Fruit fly (Drosophila melanogaster) whole organism, wandering third instar larva: ENCODE measurements around the gene f.

Experiments
- Abd-B ChIP-seq: fragments of >200 bp; optimal IDR thresholded peaks from 2 replicates; lab custom pipeline; 2017; ENCODE audit warnings: missing biosample characterization, missing genetic modification characterization
- CG32264 ChIP-seq: fragments of 200-800 bp; sonication (Bioruptor generic); optimal IDR thresholded peaks from 2 replicates; lab custom pipeline; 2016; ENCODE audit warnings: missing biosample characterization, missing genetic modification characterization
- CrebA ChIP-seq: fragments of 200-800 bp; sonication (Bioruptor generic); optimal IDR thresholded peaks from 2 replicates; lab custom pipeline; 2016; ENCODE audit warnings: missing biosample characterization, mild to moderate bottlenecking, missing genetic modification characterization, borderline replicate concordance
- Dfd ChIP-seq: fragments of >200 bp; optimal IDR thresholded peaks from 2 replicates; lab custom pipeline; 2017; ENCODE audit warnings: missing biosample characterization, missing genetic modification characterization
- Dif ChIP-seq: fragments of 200-275, 200-300 bp; sonication (Bioruptor generic); optimal IDR thresholded peaks from 2 replicates; lab custom pipeline; 2018; ENCODE audit warnings: missing biosample characterization, missing genetic modification characterization; ENCODE audit not compliant: partially characterized antibody
- GATAd ChIP-seq: sonication (Bioruptor generic); optimal IDR thresholded peaks from 2 replicates; lab custom pipeline; 2016; ENCODE audit warnings: missing biosample characterization, missing genetic modification characterization
- HLH106 ChIP-seq: fragments of 200-800 bp; optimal IDR thresholded peaks from 3 replicates; lab custom pipeline; 2019; ENCODE audit warnings: missing biosample characterization, mild to moderate bottlenecking, missing genetic modification characterization, moderate library complexity
- Hnf4 ChIP-seq: fragments of 200-800 bp; sonication (Bioruptor generic); optimal IDR thresholded peaks from 2 replicates; lab custom pipeline; 2016; ENCODE audit warnings: missing biosample characterization, mild to moderate bottlenecking, missing genetic modification characterization
- Hr78 ChIP-seq: fragments of >200 bp; optimal IDR thresholded peaks from 2 replicates; lab custom pipeline; 2017; ENCODE audit warnings: missing biosample characterization, missing genetic modification characterization
- Hr83 ChIP-seq: fragments of 200-300 bp; sonication (Bioruptor generic); optimal IDR thresholded peaks from 2 replicates; lab custom pipeline; 2016; ENCODE audit warnings: missing biosample characterization, mild to moderate bottlenecking, missing genetic modification characterization, moderate library complexity; ENCODE audit not compliant: poor library complexity, severe bottlenecking
- Jra ChIP-seq: sonication (Bioruptor generic); optimal IDR thresholded peaks from 2 replicates; lab custom pipeline; 2016; ENCODE audit warnings: missing biosample characterization, missing genetic modification characterization
- Myc ChIP-seq: fragments of >200 bp; optimal IDR thresholded peaks from 2 replicates; lab custom pipeline; 2017
- N ChIP-seq: fragments of >200 bp; optimal IDR thresholded peaks from 2 replicates; lab custom pipeline; 2018; ENCODE audit warnings: missing biosample characterization, missing external identifiers, missing genetic modification characterization
- Rel ChIP-seq, 2 experiments: fragments of 200-800 bp; sonication (Bioruptor generic) in 1 of 2; optimal IDR thresholded peaks; 2 replicates in 1 of 2; 3 replicates in 1 of 2; lab custom pipeline; 2016 to 2019; ENCODE audit warnings: mild to moderate bottlenecking in 2 of 2, missing biosample characterization in 2 of 2, missing genetic modification characterization in 2 of 2, moderate library complexity in 1 of 2
- Sp1 ChIP-seq: fragments of 200-800 bp; sonication (Bioruptor generic); optimal IDR thresholded peaks from 3 replicates; lab custom pipeline; 2019; ENCODE audit warnings: missing biosample characterization, mild to moderate bottlenecking, missing genetic modification characterization, moderate library complexity
- Vsx2 ChIP-seq: fragments of 200-300, 225-300 bp; sonication (Bioruptor generic); optimal IDR thresholded peaks from 2 replicates; lab custom pipeline; 2018; ENCODE audit warnings: missing biosample characterization, missing genetic modification characterization; ENCODE audit not compliant: partially characterized antibody
- br ChIP-seq: fragments of 200-800 bp; sonication (Bioruptor generic); optimal IDR thresholded peaks from 2 replicates; lab custom pipeline; 2016; ENCODE audit warnings: missing biosample characterization, missing genetic modification characterization
- dl ChIP-seq, 2 experiments: fragments of 175-275, 200-275 bp in 1 of 2; fragments of 200-275 bp in 1 of 2; sonication (Bioruptor generic); optimal IDR thresholded peaks; lab custom pipeline; 2018; ENCODE audit warnings: mild to moderate bottlenecking in 2 of 2, missing biosample characterization in 2 of 2, missing genetic modification characterization in 2 of 2, moderate library complexity in 2 of 2; ENCODE audit not compliant: partially characterized antibody in 2 of 2, insufficient read depth in 1 of 2
- dmrt93B ChIP-seq: fragments of 200-800 bp; sonication (Bioruptor generic); optimal IDR thresholded peaks from 2 replicates; lab custom pipeline; 2018; ENCODE audit warnings: missing biosample characterization, mild to moderate bottlenecking, missing genetic modification characterization
- dsf ChIP-seq: sonication (Bioruptor generic); optimal IDR thresholded peaks from 2 replicates; lab custom pipeline; 2016; ENCODE audit warnings: missing biosample characterization, missing genetic modification characterization, borderline replicate concordance
- ey ChIP-seq: fragments of 200-800 bp; sonication (Bioruptor generic); optimal IDR thresholded peaks from 2 replicates; lab custom pipeline; 2016; ENCODE audit warnings: missing biosample characterization, missing genetic modification characterization
- foxo ChIP-seq, 2 experiments: fragments of 200-800 bp; sonication (Bioruptor generic); optimal IDR thresholded peaks; 2 replicates in 1 of 2; 3 replicates in 1 of 2; lab custom pipeline; 2016 to 2017; ENCODE audit warnings: missing biosample characterization in 2 of 2, missing genetic modification characterization in 2 of 2
- fru ChIP-seq: fragments of 200-800 bp; sonication (Bioruptor generic); optimal IDR thresholded peaks from 3 replicates; lab custom pipeline; 2016; ENCODE audit warnings: missing biosample characterization, mild to moderate bottlenecking, missing genetic modification characterization
- h ChIP-seq: fragments of 200-800 bp; sonication (Bioruptor generic); optimal IDR thresholded peaks from 3 replicates; lab custom pipeline; 2016; ENCODE audit warnings: missing biosample characterization, mild to moderate bottlenecking, missing genetic modification characterization
- jim ChIP-seq: fragments of 175-275, 200-325 bp; sonication (Bioruptor generic); optimal IDR thresholded peaks from 2 replicates; lab custom pipeline; 2016; ENCODE audit warnings: missing biosample characterization, mild to moderate bottlenecking, missing genetic modification characterization
- rgr ChIP-seq: fragments of 200-800 bp; sonication (Bioruptor generic); optimal IDR thresholded peaks from 3 replicates; lab custom pipeline; 2016; ENCODE audit warnings: missing biosample characterization, mild to moderate bottlenecking, missing genetic modification characterization
- sage ChIP-seq: fragments of 200-800 bp; sonication (Bioruptor generic); optimal IDR thresholded peaks from 2 replicates; lab custom pipeline; 2016; ENCODE audit warnings: missing biosample characterization, mild to moderate bottlenecking, missing genetic modification characterization
- sv ChIP-seq: fragments of 200-800 bp; sonication (Bioruptor generic); optimal IDR thresholded peaks from 3 replicates; lab custom pipeline; 2016; ENCODE audit warnings: missing biosample characterization, missing genetic modification characterization
- usp ChIP-seq: fragments of >200 bp; optimal IDR thresholded peaks from 2 replicates; lab custom pipeline; 2017; ENCODE audit warnings: missing biosample characterization, missing genetic modification characterization
- woc ChIP-seq: sonication (Bioruptor generic); optimal IDR thresholded peaks from 2 replicates; lab custom pipeline; 2016; ENCODE audit warnings: missing biosample characterization, mild to moderate bottlenecking, missing genetic modification characterization

Gene f

dm6 chrX:17308211-17308610 is 75.5 kb downstream of the f start:
- no peak for TF ChIP-seq woc
- no peak for TF ChIP-seq sage (GFP tag; lab: Kevin White, UChicago)
- TF ChIP-seq HLH106 (tag; lab: Kevin White, UChicago) = no peak
- TF ChIP-seq Sp1 (GFP tag; lab: Kevin White, UChicago) = no peak
- TF ChIP-seq h (GFP tag; lab: Kevin White, UChicago) = no peak
- no peak for TF ChIP-seq Dif (GFP tag; lab: Kevin White, UChicago)
- TF ChIP-seq br (GFP tag; lab: Kevin White, UChicago) = no peak
- TF ChIP-seq Hnf4 (GFP tag; lab: Kevin White, UChicago) = no peak

dm6 chrX:17313346-17313745 is 80.6 kb downstream of the f start:
- TF ChIP-seq Sp1 (GFP tag; lab: Kevin White, UChicago) = no peak
- no peak for TF ChIP-seq CrebA (GFP tag; lab: Kevin White, UChicago)
- TF ChIP-seq sage (GFP tag; lab: Kevin White, UChicago) = no peak
- no peak for TF ChIP-seq ey
- no peak for TF ChIP-seq Abd-B (GFP tag; lab: Kevin White, UChicago)
- TF ChIP-seq rgr (GFP tag; lab: Kevin White, UChicago) = no peak
- peak in 1 of 2 experiments; percentile 58 for TF ChIP-seq dl (GFP tag; optimal IDR thresholded peaks at IDR 0.05; lab: Kevin White, UChicago; ENCODE audit: insufficient read depth in 1 of 2, partially characterized antibody in 2 of 2)
- no peak for TF ChIP-seq sv (GFP tag; lab: Kevin White, UChicago)
- TF ChIP-seq Dfd = no peak
- TF ChIP-seq Myc (lab: Kevin White, UChicago) = no peak
- TF ChIP-seq Dif (GFP tag; lab: Kevin White, UChicago) = peak; percentile 86
- no peak for TF ChIP-seq Hr78 (GFP tag; lab: Kevin White, UChicago)
- TF ChIP-seq Vsx2 = peak; percentile 87
- no peak for TF ChIP-seq woc
- TF ChIP-seq jim (GFP tag; lab: Kevin White, UChicago) = no peak
- no peak for TF ChIP-seq br (GFP tag; lab: Kevin White, UChicago)
- TF ChIP-seq Jra (GFP tag; lab: Kevin White, UChicago) = no peak
- TF ChIP-seq CG32264 (GFP tag; lab: Kevin White, UChicago) = no peak

- TF ChIP-seq Sp1 (GFP tag; lab: Kevin White, UChicago) (no peak), Myc (lab: Kevin White, UChicago) (no peak), Dif (GFP tag; lab: Kevin White, UChicago) (peak; percentile 30), Hr78 (GFP tag; lab: Kevin White, UChicago) (no peak), Hnf4 (GFP tag; lab: Kevin White, UChicago) (no peak), Vsx2 (peak; percentile 88), Hr83 (GFP tag; lab: Kevin White, UChicago) (no peak)
Measured at dm6 chrX:17314213-17314612, 81.5 kb downstream of the f start, which contains the start of gene B-H2. Gene B-H2, plus strand, starts transcription at chrX:17314581.

- TF ChIP-seq usp = no peak
- no peak for TF ChIP-seq Myc (lab: Kevin White, UChicago)
- TF ChIP-seq Dfd = peak; percentile 61
- TF ChIP-seq ey = no peak
Measured at dm6 chrX:17315566-17315965, 82.8 kb downstream of the f start.

- no peak for TF ChIP-seq fru (GFP tag; lab: Kevin White, UChicago)
- no peak for TF ChIP-seq Abd-B (GFP tag; lab: Kevin White, UChicago)
- no peak for TF ChIP-seq jim (GFP tag; lab: Kevin White, UChicago)
- TF ChIP-seq Dfd = peak; percentile 53
- no peak for TF ChIP-seq GATAd (GFP tag; lab: Kevin White, UChicago)
Measured at dm6 chrX:17316723-17317262, 84.1 kb downstream of the f start.

- no peak for TF ChIP-seq br (GFP tag; lab: Kevin White, UChicago)
- no peak for TF ChIP-seq Vsx2
- no peak for TF ChIP-seq ey
- TF ChIP-seq CG32264 (GFP tag; lab: Kevin White, UChicago) = no peak
- TF ChIP-seq dsf (GFP tag; lab: Kevin White, UChicago) = no peak
- no peak for TF ChIP-seq N
- no peak for TF ChIP-seq dl (GFP tag; optimal IDR thresholded peaks at IDR 0.05; lab: Kevin White, UChicago; ENCODE audit: insufficient read depth in 1 of 2, partially characterized antibody in 2 of 2)
- no peak for TF ChIP-seq Dfd
- TF ChIP-seq sage (GFP tag; lab: Kevin White, UChicago) = no peak
- no peak for TF ChIP-seq jim (GFP tag; lab: Kevin White, UChicago)
- no peak for TF ChIP-seq Abd-B (GFP tag; lab: Kevin White, UChicago)
- no peak for TF ChIP-seq dmrt93B (GFP tag; lab: Kevin White, UChicago)
- no peak for TF ChIP-seq foxo (GFP tag; optimal IDR thresholded peaks at IDR 0.05; lab: Kevin White, UChicago)
- no peak for TF ChIP-seq Rel (GFP tag; optimal IDR thresholded peaks at IDR 0.05; lab: Kevin White, UChicago)
- no peak for TF ChIP-seq Rel (tag; optimal IDR thresholded peaks at IDR 0.05; lab: Kevin White, UChicago)
- TF ChIP-seq woc = no peak
- no peak for TF ChIP-seq h (GFP tag; lab: Kevin White, UChicago)
Measured at dm6 chrX:17322852-17323251, 90.1 kb downstream of the f start.
